Worm (Caenorhabditis elegans) whole organism, L3 larva: ENCODE data around the gene frpr-12.
"Not testable (repeated sequence)": the region's sequence is repeated elsewhere in the genome, so short reads cannot be mapped to it uniquely, and the experiment has no call there.

Experiments used
- R02D3.7 ChIP-seq: fragments of 150-350 bp; optimal IDR thresholded peaks from 2 replicates; lab custom pipeline; 2014; ENCODE audit warnings: missing biosample characterization, missing genetic modification characterization
- ZK546.5 ChIP-seq: sonication (generic microtip); optimal IDR thresholded peaks from 2 replicates; lab custom pipeline; 2017; ENCODE audit warnings: missing biosample characterization, missing genetic modification characterization
- ceh-28 ChIP-seq: fragments of 150-350 bp; optimal IDR thresholded peaks from 2 replicates; lab custom pipeline; 2014; ENCODE audit warnings: missing biosample characterization, missing genetic modification reagents, missing genetic modification characterization
- ceh-9 ChIP-seq: sonication (generic microtip); optimal IDR thresholded peaks from 2 replicates; lab custom pipeline; 2018; ENCODE audit warnings: missing biosample characterization, missing genetic modification characterization
- daf-12 ChIP-seq: fragments of 150-350 bp; optimal IDR thresholded peaks from 2 replicates; lab custom pipeline; 2014; ENCODE audit warnings: missing biosample characterization, missing genetic modification reagents, missing genetic modification characterization
- egl-5 ChIP-seq: fragments of 150-350 bp; optimal IDR thresholded peaks from 2 replicates; lab custom pipeline; 2017; ENCODE audit warnings: missing biosample characterization, missing genetic modification reagents, missing genetic modification characterization, inconsistent platforms
- elt-2 ChIP-seq: sonication (generic microtip); optimal IDR thresholded peaks from 2 replicates; lab custom pipeline; 2016; ENCODE audit warnings: missing genetic modification reagents, mild to moderate bottlenecking, missing genetic modification characterization, missing compliant biosample characterization
- eor-1 ChIP-seq, 2 experiments: fragments of 150-350 bp; optimal IDR thresholded peaks; 2 replicates each; lab custom pipeline; 2014 to 2018; ENCODE audit warnings: missing biosample characterization in 2 of 2, missing genetic modification characterization in 2 of 2
- fkh-2 ChIP-seq: fragments of 150-350 bp; optimal IDR thresholded peaks from 2 replicates; lab custom pipeline; 2014; ENCODE audit warnings: missing biosample characterization, missing genetic modification reagents, missing genetic modification characterization
- fos-1 ChIP-seq: fragments of 150-350 bp; optimal IDR thresholded peaks from 2 replicates; lab custom pipeline; 2014; ENCODE audit warnings: missing biosample characterization, missing genetic modification characterization
- hmg-11 ChIP-seq: sonication (generic microtip); optimal IDR thresholded peaks from 2 replicates; lab custom pipeline; 2016; ENCODE audit warnings: missing genetic modification characterization, missing compliant biosample characterization
- lin-15B ChIP-seq: fragments of 150-350 bp; optimal IDR thresholded peaks from 2 replicates; lab custom pipeline; 2014; ENCODE audit warnings: missing biosample characterization, missing genetic modification characterization
- lin-39 ChIP-seq: fragments of 150-350 bp; optimal IDR thresholded peaks from 2 replicates; lab custom pipeline; 2018; ENCODE audit warnings: missing biosample characterization, missing genetic modification reagents, missing genetic modification characterization
- lsy-12 ChIP-seq: sonication (generic microtip); optimal IDR thresholded peaks from 2 replicates; lab custom pipeline; 2016; ENCODE audit warnings: mild to moderate bottlenecking, missing genetic modification characterization, missing compliant biosample characterization
- mml-1 ChIP-seq: fragments of 150-350 bp; sonication (generic microtip); optimal IDR thresholded peaks from 3 replicates; lab custom pipeline; 2014; ENCODE audit warnings: missing biosample characterization, missing genetic modification characterization
- nfya-1 ChIP-seq: sonication (generic microtip); optimal IDR thresholded peaks from 2 replicates; lab custom pipeline; 2017; ENCODE audit warnings: missing genetic modification characterization, mild to moderate bottlenecking, missing compliant biosample characterization, antibody characterized with exemption, moderate library complexity; ENCODE audit not compliant: insufficient read depth
- nhr-12 ChIP-seq: fragments of 150-350 bp; optimal IDR thresholded peaks from 2 replicates; lab custom pipeline; 2014; ENCODE audit warnings: missing biosample characterization, missing genetic modification characterization
- nhr-237 ChIP-seq: fragments of 150-350 bp; optimal IDR thresholded peaks from 2 replicates; lab custom pipeline; 2014; ENCODE audit warnings: missing biosample characterization, missing genetic modification characterization
- nhr-25 ChIP-seq: sonication (generic microtip); optimal IDR thresholded peaks from 2 replicates; lab custom pipeline; 2017; ENCODE audit warnings: missing biosample characterization, missing genetic modification characterization
- nhr-28 ChIP-seq: fragments of 150-350 bp; optimal IDR thresholded peaks from 2 replicates; lab custom pipeline; 2014; ENCODE audit warnings: missing biosample characterization, missing genetic modification characterization
- nhr-43 ChIP-seq: sonication (generic microtip); optimal IDR thresholded peaks from 2 replicates; lab custom pipeline; 2016; ENCODE audit warnings: mild to moderate bottlenecking, missing genetic modification characterization, missing compliant biosample characterization; ENCODE audit not compliant: poor library complexity, severe bottlenecking
- nhr-67 ChIP-seq: fragments of 150-350 bp; optimal IDR thresholded peaks from 2 replicates; lab custom pipeline; 2014; ENCODE audit warnings: missing biosample characterization, missing genetic modification characterization
- nhr-76 ChIP-seq: fragments of 150-350 bp; sonication (generic microtip); optimal IDR thresholded peaks from 5 replicates; lab custom pipeline; 2014; ENCODE audit warnings: missing biosample characterization, missing genetic modification characterization
- pqm-1 ChIP-seq: fragments of 150-350 bp; optimal IDR thresholded peaks from 2 replicates; lab custom pipeline; 2017; ENCODE audit warnings: missing biosample characterization, missing genetic modification characterization, inconsistent platforms
- skn-1 ChIP-seq: fragments of 150-350 bp; optimal IDR thresholded peaks from 2 replicates; lab custom pipeline; 2014; ENCODE audit warnings: missing biosample characterization, missing genetic modification characterization
- snpc-4 ChIP-seq: fragments of 150-350 bp; optimal IDR thresholded peaks from 2 replicates; lab custom pipeline; 2014; ENCODE audit warnings: missing biosample characterization, missing genetic modification characterization
- tbx-2 ChIP-seq: sonication (generic microtip); optimal IDR thresholded peaks from 2 replicates; lab custom pipeline; 2016; ENCODE audit warnings: mild to moderate bottlenecking, missing genetic modification characterization, missing compliant biosample characterization
- unc-62 ChIP-seq: fragments of 150-350 bp; sonication (generic microtip); optimal IDR thresholded peaks from 4 replicates; lab custom pipeline; 2014; ENCODE audit warnings: missing biosample characterization, missing genetic modification reagents, missing genetic modification characterization
- zag-1 ChIP-seq: fragments of 150-350 bp; optimal IDR thresholded peaks from 2 replicates; lab custom pipeline; 2014; ENCODE audit warnings: missing biosample characterization, missing genetic modification characterization
- ztf-11 ChIP-seq: fragments of 150-350 bp; optimal IDR thresholded peaks from 2 replicates; lab custom pipeline; 2014; ENCODE audit warnings: missing biosample characterization, missing genetic modification characterization
- ztf-4 ChIP-seq: fragments of 150-350 bp; optimal IDR thresholded peaks from 2 replicates; lab custom pipeline; 2014; ENCODE audit warnings: missing biosample characterization, missing genetic modification characterization

frpr-12 gene

DNA sequence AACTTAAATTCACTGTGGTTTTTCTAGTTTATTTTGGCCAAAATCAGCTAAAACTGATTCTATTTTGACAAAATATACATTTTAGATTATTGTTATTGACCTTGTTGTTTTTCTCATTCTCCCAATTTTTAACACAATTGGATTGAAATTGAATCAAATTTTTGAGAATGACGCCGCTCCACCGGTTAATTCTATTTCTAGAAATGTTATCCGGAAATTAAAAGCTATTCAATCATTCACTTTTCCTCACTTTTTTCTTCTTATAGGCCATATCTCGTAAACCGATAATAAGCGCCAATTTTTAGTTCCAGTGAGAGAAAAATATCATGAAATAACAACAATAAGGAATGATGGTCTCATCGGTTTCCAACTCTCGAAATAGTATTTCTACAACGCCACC is at the start of gene frpr-12:
TSS of gene frpr-12 (plus strand) at position 301 of the 400 bp plus-strand sequence.
- TF ChIP-seq nhr-12 (tag; lab: Kevin White, UChicago) (no peak), skn-1 (tag; lab: Kevin White, UChicago) (no peak), ztf-4 (tag; lab: Kevin White, UChicago) (no peak), fos-1 (tag; lab: Kevin White, UChicago) (no peak), zag-1 (tag; lab: Kevin White, UChicago) (no peak), pqm-1 (tag; lab: Kevin White, UChicago) (no peak), egl-5 (no peak), nhr-43 (tag; lab: Kevin White, UChicago) (no peak), eor-1 (tag; optimal IDR thresholded peaks at IDR 0.05; lab: Kevin White, UChicago) (no peak), fkh-2 (tag; lab: Kevin White, UChicago) (no peak), nhr-67 (tag; lab: Kevin White, UChicago) (no peak), lin-15B (no peak), nhr-237 (no peak), nfya-1 (tag; lab: Kevin White, UChicago) (no peak), R02D3.7 (tag; lab: Kevin White, UChicago) (no peak), hmg-11 (tag; lab: Kevin White, UChicago) (no peak), daf-12 (tag; lab: Kevin White, UChicago) (no peak), snpc-4 (tag; lab: Kevin White, UChicago) (no peak), nhr-76 (tag; lab: Kevin White, UChicago) (no peak)
- TF ChIP-seq, all 47 proteins: peak for 0

DNA sequence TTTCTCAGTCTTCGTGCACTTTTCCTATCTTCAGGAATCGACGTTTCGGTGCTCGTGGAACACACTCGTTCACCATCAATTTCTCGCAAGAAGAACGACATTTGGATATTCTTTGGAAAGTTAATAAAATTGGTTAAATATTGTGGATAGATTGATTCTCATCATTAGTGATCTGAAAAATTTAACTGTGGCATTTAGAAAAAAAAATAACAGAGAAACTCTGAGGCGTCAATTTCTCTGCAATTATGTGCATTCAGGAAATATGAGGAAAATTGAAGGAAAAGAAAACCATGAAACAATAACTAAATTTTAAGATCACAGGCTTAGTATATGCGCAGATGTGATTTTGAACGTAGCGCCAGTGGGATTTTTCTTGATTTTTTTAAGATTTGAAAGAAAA is 40.8 kb upstream of the frpr-12 start, which contains the start of gene F07B7.12:
TSS of gene F07B7.12 (minus strand) at position 101 of the 400 bp plus-strand sequence.
- not testable (repeated sequence) for TF ChIP-seq skn-1 (tag; lab: Kevin White, UChicago); eor-1 (tag; optimal IDR thresholded peaks at IDR 0.05; lab: Kevin White, UChicago); nhr-28 (tag; lab: Kevin White, UChicago)
- TF ChIP-seq, all 47 proteins: peak for 0; not testable (repeated sequence) for 47

DNA sequence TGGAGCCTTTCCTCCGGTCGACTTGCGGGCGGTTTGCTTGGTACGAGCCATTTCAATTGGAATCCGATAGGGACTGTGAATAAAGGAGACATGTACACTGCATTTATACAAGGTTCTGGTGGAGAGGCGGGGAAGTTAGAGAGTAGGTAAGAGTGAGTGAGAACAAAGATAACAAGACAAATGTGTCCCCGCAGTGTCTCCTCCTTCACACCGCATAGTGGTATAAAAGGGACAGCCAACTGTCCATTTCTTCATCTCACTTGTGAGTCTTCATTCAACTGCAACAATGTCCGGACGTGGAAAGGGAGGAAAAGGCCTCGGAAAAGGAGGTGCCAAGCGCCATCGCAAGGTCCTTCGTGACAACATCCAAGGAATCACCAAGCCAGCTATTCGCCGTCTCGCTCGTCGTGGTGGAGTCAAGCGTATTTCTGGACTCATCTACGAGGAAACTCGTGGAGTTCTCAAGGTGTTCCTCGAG is 4.8 kb upstream of the frpr-12 start, which contains the start of the genes his-17 and his-18:
TSS of gene his-17 (minus strand) at position 51 of the 478 bp plus-strand sequence.
TSS of gene his-18 (plus strand) at position 287 of the 478 bp plus-strand sequence.
- TF ChIP-seq lin-15B; snpc-4 (tag; lab: Kevin White, UChicago); hmg-11 (tag; lab: Kevin White, UChicago): not testable (repeated sequence)

DNA sequence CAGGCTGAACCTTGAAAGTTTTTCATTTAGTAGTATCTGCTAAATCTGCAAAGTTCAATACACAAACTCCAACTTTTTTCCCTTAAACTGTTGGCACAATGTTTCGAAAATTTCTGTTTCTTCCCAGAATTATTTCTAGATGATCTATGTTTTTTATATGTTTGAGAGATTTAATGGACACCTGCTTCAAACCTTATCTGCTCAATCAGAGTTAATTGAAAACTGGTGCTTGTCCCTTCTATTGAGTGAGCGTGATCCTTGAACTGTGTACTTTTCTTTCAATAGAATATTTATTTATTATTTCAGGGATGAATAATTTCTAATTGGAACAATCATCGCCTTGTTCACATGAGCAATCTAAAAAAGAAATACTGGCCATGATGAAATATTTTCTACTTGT is 4.0 kb upstream of the frpr-12 start, which contains the start of gene frpr-13:
TSS of gene frpr-13 (plus strand) at position 301 of the 400 bp plus-strand sequence.
- TF ChIP-seq zag-1 (tag; lab: Kevin White, UChicago) (no peak), nhr-25 (tag; lab: Kevin White, UChicago) (no peak), hmg-11 (tag; lab: Kevin White, UChicago) (no peak), lin-15B (no peak), ceh-28 (tag; lab: Kevin White, UChicago) (no peak), elt-2 (no peak), nhr-28 (tag; lab: Kevin White, UChicago) (no peak)

DNA sequence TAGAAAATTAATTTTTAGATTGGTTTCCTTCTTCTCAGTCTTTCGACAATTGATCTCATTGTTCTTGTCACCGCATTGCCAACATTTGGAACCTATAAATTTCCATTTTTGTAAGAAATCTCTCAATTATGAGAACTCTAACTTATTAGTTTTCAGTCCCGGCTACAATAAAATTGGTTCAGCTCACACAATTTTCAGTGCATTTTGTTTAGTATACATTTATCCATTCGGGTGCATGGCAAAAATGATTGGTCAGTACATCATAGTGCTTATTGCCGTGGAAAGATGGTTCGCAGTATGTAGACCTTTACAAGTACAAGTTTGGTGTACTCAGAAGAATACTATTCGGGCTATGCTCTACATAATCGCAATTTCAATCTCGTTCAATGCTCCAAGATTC is 1.1 kb downstream of the frpr-12 start:
- TF ChIP-seq tbx-2 (tag; lab: Kevin White, UChicago) (no peak), ZK546.5 (tag; lab: Kevin White, UChicago) (no peak), elt-2 (no peak), eor-1 (tag; optimal IDR thresholded peaks at IDR 0.05; lab: Kevin White, UChicago) (no peak), ceh-9 (tag; lab: Kevin White, UChicago) (no peak), ztf-11 (no peak), egl-5 (no peak), R02D3.7 (tag; lab: Kevin White, UChicago) (no peak), unc-62 (GFP tag; lab: Kevin White, UChicago) (no peak), lin-39 (tag; lab: Kevin White, UChicago) (no peak), lsy-12 (tag; lab: Kevin White, UChicago) (no peak), mml-1 (tag; lab: Kevin White, UChicago) (no peak), skn-1 (tag; lab: Kevin White, UChicago) (no peak)
- TF ChIP-seq, all 47 proteins: peak for 0
